Worm (Caenorhabditis elegans) whole organism, L2 larva: Measurements from ENCODE around the gene T19D2.13.

Experiments used
- C34F6.9 ChIP-seq: fragments of 150-350 bp; optimal IDR thresholded peaks from 2 replicates; lab custom pipeline; 2014; ENCODE audit warnings: missing biosample characterization, missing genetic modification characterization
- F13H6.1 ChIP-seq: sonication (generic microtip); optimal IDR thresholded peaks from 2 replicates; lab custom pipeline; 2016; ENCODE audit warnings: missing genetic modification characterization, missing compliant biosample characterization
- R02D3.7 ChIP-seq: fragments of 150-350 bp; optimal IDR thresholded peaks from 2 replicates; lab custom pipeline; 2014; ENCODE audit warnings: missing biosample characterization, missing genetic modification characterization
- alr-1 ChIP-seq: fragments of 150-350 bp; optimal IDR thresholded peaks from 2 replicates; lab custom pipeline; 2014; ENCODE audit warnings: missing biosample characterization, missing genetic modification characterization
- aly-2 ChIP-seq: fragments of 150-350 bp; optimal IDR thresholded peaks from 2 replicates; lab custom pipeline; 2014; ENCODE audit warnings: missing biosample characterization, missing genetic modification characterization
- ama-1 ChIP-seq: fragments of 150-350 bp; optimal IDR thresholded peaks from 2 replicates; lab custom pipeline; 2018; ENCODE audit warnings: inconsistent platforms
- blmp-1 ChIP-seq: sonication (generic microtip); optimal IDR thresholded peaks from 2 replicates; lab custom pipeline; 2017; ENCODE audit warnings: missing genetic modification characterization, mild to moderate bottlenecking, missing compliant biosample characterization, antibody characterized with exemption, moderate library complexity; ENCODE audit not compliant: insufficient read depth
- ceh-16 ChIP-seq: fragments of 150-350 bp; optimal IDR thresholded peaks from 2 replicates; lab custom pipeline; 2014; ENCODE audit warnings: missing biosample characterization, missing genetic modification characterization
- ceh-82 ChIP-seq: fragments of 150-350 bp; optimal IDR thresholded peaks from 2 replicates; lab custom pipeline; 2014; ENCODE audit warnings: missing biosample characterization, missing genetic modification characterization
- crh-2 ChIP-seq: sonication (generic microtip); optimal IDR thresholded peaks from 2 replicates; lab custom pipeline; 2017; ENCODE audit warnings: missing biosample characterization, missing genetic modification characterization
- dmd-4 ChIP-seq: sonication (generic microtip); optimal IDR thresholded peaks from 2 replicates; lab custom pipeline; 2017; ENCODE audit warnings: missing biosample characterization, missing genetic modification characterization
- egl-27 ChIP-seq: sonication (generic microtip); optimal IDR thresholded peaks from 3 replicates; lab custom pipeline; 2017; ENCODE audit warnings: missing biosample characterization, missing genetic modification reagents, missing genetic modification characterization
- elt-3 ChIP-seq: sonication (generic microtip); optimal IDR thresholded peaks from 2 replicates; lab custom pipeline; 2017; ENCODE audit warnings: missing biosample characterization, missing genetic modification characterization
- fos-1 ChIP-seq: fragments of 150-350 bp; optimal IDR thresholded peaks from 2 replicates; lab custom pipeline; 2014; ENCODE audit warnings: missing biosample characterization, missing genetic modification characterization
- gmeb-1 ChIP-seq: fragments of 150-350 bp; optimal IDR thresholded peaks from 2 replicates; lab custom pipeline; 2014; ENCODE audit warnings: missing biosample characterization, missing genetic modification characterization
- lin-11 ChIP-seq: fragments of 150-350 bp; sonication (generic microtip); optimal IDR thresholded peaks from 2 replicates; lab custom pipeline; 2014; ENCODE audit warnings: missing biosample characterization, missing genetic modification characterization, inconsistent platforms, mixed read lengths
- lin-13 ChIP-seq: fragments of 150-350 bp; optimal IDR thresholded peaks from 2 replicates; lab custom pipeline; 2014; ENCODE audit warnings: missing biosample characterization, missing genetic modification reagents, missing genetic modification characterization
- lin-39 ChIP-seq: fragments of 150-350 bp; optimal IDR thresholded peaks from 2 replicates; lab custom pipeline; 2014; ENCODE audit warnings: missing biosample characterization, missing genetic modification reagents, missing genetic modification characterization
- mbf-1 ChIP-seq: sonication (generic microtip); optimal IDR thresholded peaks from 2 replicates; lab custom pipeline; 2017; ENCODE audit warnings: missing biosample characterization, missing genetic modification characterization
- mdl-1 ChIP-seq, 2 experiments: fragments of 150-350 bp in 1 of 2; sonication (generic microtip) in 1 of 2; optimal IDR thresholded peaks; 2 replicates each; lab custom pipeline; 2017; ENCODE audit warnings: missing biosample characterization in 2 of 2, missing genetic modification characterization in 2 of 2
- nhr-10 ChIP-seq: sonication (generic microtip); optimal IDR thresholded peaks from 2 replicates; lab custom pipeline; 2017; ENCODE audit warnings: missing biosample characterization, missing genetic modification characterization
- nhr-12 ChIP-seq: fragments of 150-350 bp; optimal IDR thresholded peaks from 2 replicates; lab custom pipeline; 2014; ENCODE audit warnings: missing biosample characterization, missing genetic modification characterization
- nhr-21 ChIP-seq: fragments of 150-350 bp; optimal IDR thresholded peaks from 2 replicates; lab custom pipeline; 2014; ENCODE audit warnings: missing biosample characterization, missing genetic modification characterization
- nhr-23 ChIP-seq: fragments of 150-350 bp; optimal IDR thresholded peaks from 2 replicates; lab custom pipeline; 2014; ENCODE audit warnings: missing biosample characterization, missing genetic modification reagents, missing genetic modification characterization
- nhr-237 ChIP-seq: fragments of 150-350 bp; optimal IDR thresholded peaks from 2 replicates; lab custom pipeline; 2014; ENCODE audit warnings: missing biosample characterization, missing genetic modification characterization
- nhr-6 ChIP-seq: fragments of 150-350 bp; optimal IDR thresholded peaks from 2 replicates; lab custom pipeline; 2014; ENCODE audit warnings: missing biosample characterization, missing genetic modification characterization
- nhr-77 ChIP-seq: fragments of 150-350 bp; optimal IDR thresholded peaks from 2 replicates; lab custom pipeline; 2014; ENCODE audit warnings: missing biosample characterization, missing genetic modification characterization
- skn-1 ChIP-seq: sonication (generic microtip); optimal IDR thresholded peaks from 2 replicates; lab custom pipeline; 2017; ENCODE audit warnings: missing biosample characterization, missing genetic modification characterization
- sma-3 ChIP-seq: sonication (generic microtip); optimal IDR thresholded peaks from 2 replicates; lab custom pipeline; 2016; ENCODE audit warnings: missing genetic modification reagents, missing genetic modification characterization, missing compliant biosample characterization
- sma-9 ChIP-seq, 2 experiments: fragments of 150-350 bp in 1 of 2; sonication (generic microtip) in 1 of 2; optimal IDR thresholded peaks; 2 replicates each; lab custom pipeline; 2014 to 2016; ENCODE audit warnings: missing genetic modification characterization in 2 of 2, mild to moderate bottlenecking in 1 of 2, missing biosample characterization in 1 of 2, missing compliant biosample characterization in 1 of 2, missing genetic modification reagents in 1 of 2, moderate library complexity in 1 of 2
- snpc-4 ChIP-seq: fragments of 150-350 bp; optimal IDR thresholded peaks from 2 replicates; lab custom pipeline; 2014; ENCODE audit warnings: missing biosample characterization, missing genetic modification characterization
- unc-39 ChIP-seq: fragments of 150-350 bp; optimal IDR thresholded peaks from 2 replicates; lab custom pipeline; 2014; ENCODE audit warnings: missing biosample characterization, missing genetic modification characterization
- unc-55 ChIP-seq: fragments of 150-350 bp; sonication (generic microtip); optimal IDR thresholded peaks from 3 replicates; lab custom pipeline; 2014; ENCODE audit warnings: missing biosample characterization, missing genetic modification reagents, missing genetic modification characterization
- unc-62 ChIP-seq: fragments of 150-350 bp; optimal IDR thresholded peaks from 2 replicates; lab custom pipeline; 2014; ENCODE audit warnings: missing biosample characterization, missing genetic modification reagents, missing genetic modification characterization
- zag-1 ChIP-seq: fragments of 150-350 bp; optimal IDR thresholded peaks from 2 replicates; lab custom pipeline; 2014; ENCODE audit warnings: missing biosample characterization, missing genetic modification characterization
- ztf-1 ChIP-seq: fragments of 200-800 bp; sonication (Bioruptor generic); conservative IDR thresholded peaks from 2 replicates; pipeline ENCODE4 v1.3.6; 2022; ENCODE audit warnings: missing genetic modification characterization, missing compliant biosample characterization

The T19D2.13 gene

DNA sequence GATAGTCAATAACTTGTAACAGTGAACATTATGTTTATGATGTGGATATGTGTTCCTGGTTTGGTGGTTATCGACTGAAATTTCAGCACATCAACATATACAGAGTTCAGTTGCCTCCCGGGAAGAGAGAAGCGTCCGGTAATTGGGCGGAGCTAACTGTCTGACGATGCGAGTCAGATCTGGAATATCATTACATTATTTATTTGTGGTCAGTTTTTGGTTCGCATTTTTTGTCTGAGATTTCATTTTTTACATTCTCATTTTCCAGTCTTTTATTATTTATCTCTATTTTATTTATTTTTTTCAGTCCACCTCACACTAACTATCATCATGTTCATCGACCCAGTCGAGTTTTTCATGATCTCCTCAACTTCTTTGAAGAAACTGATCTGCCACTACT lies 16.4 kb downstream of the T19D2.13 start, which contains the start of gene T22B2.1:
Gene T22B2.1 (plus strand): TSS at position 301 of the 400 bp plus-strand sequence.
- TF ChIP-seq ama-1 (lab: Kevin White, UChicago), result no peak
- no peak for TF ChIP-seq unc-39 (tag; lab: Kevin White, UChicago)
- TF ChIP-seq nhr-12 (tag; lab: Kevin White, UChicago), result no peak

DNA sequence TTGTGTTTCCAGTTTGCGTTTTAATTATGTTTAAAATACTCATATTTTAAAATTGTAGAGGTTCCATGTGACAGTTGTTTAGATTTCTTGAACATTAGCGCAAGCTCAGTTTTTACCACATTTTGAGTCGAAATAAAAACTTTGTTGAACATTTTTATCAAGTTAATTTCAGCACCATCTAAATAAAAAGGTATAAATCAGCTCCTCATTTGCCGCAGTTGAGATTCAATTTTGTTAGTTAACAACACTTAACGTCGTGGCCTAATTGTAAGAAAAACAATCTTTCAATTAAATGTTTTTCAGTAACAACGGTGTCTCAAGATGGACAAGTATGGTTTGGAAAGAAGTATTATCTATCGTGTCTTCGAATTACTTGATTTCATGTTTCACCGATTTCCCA lies 21.4 kb downstream of the T19D2.13 start:
- TF ChIP-seq sma-9 (GFP tag; optimal IDR thresholded peaks at IDR 0.05; lab: Kevin White, UChicago) (no peak), sma-9 (tag; optimal IDR thresholded peaks at IDR 0.05; lab: Kevin White, UChicago) (no peak), unc-39 (tag; lab: Kevin White, UChicago) (no peak), lin-11 (tag; lab: Kevin White, UChicago) (no peak), elt-3 (tag; lab: Kevin White, UChicago) (no peak), sma-3 (GFP tag; lab: Kevin White, UChicago) (no peak), dmd-4 (tag; lab: Kevin White, UChicago) (no peak), gmeb-1 (tag; lab: Kevin White, UChicago) (no peak), ceh-82 (tag; lab: Kevin White, UChicago) (no peak), blmp-1 (no peak), mdl-1 (tag; optimal IDR thresholded peaks at IDR 0.05; lab: Kevin White, UChicago) (no peak), nhr-237 (no peak), unc-55 (no peak), egl-27 (tag; lab: Kevin White, UChicago) (no peak), R02D3.7 (tag; lab: Kevin White, UChicago) (no peak), ztf-1 (no peak), snpc-4 (tag; lab: Kevin White, UChicago) (no peak), unc-62 (GFP tag; lab: Kevin White, UChicago) (no peak), crh-2 (tag; lab: Kevin White, UChicago) (no peak)
- TF ChIP-seq, all 48 proteins: peak for 0

DNA sequence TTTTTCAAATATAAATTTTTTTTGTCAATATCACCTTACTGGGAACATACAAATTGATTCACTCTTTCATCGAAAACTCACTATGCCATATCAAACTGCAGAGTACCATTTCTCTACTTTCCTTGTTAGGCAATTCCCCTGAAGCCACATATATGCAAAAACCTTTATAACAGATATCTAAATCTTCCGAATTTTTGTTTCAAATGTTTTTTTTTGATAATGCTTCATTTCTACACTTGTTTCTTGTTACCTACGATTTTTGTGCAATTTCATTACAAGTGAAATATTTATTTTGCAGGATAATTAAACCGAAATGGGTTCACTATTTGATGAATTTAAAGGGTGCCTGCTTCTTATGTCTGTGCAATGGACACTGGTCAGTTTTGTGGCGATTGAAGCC lies 22.1 kb downstream of the T19D2.13 start, which contains the start of gene T22B2.2:
Gene T22B2.2 (plus strand): TSS at position 301 of the 400 bp plus-strand sequence.
- no peak for TF ChIP-seq dmd-4 (tag; lab: Kevin White, UChicago)
- no peak for TF ChIP-seq nhr-77 (tag; lab: Kevin White, UChicago)
- no peak for TF ChIP-seq skn-1 (tag; lab: Kevin White, UChicago)
- TF ChIP-seq aly-2 (tag; lab: Kevin White, UChicago), result no peak

DNA sequence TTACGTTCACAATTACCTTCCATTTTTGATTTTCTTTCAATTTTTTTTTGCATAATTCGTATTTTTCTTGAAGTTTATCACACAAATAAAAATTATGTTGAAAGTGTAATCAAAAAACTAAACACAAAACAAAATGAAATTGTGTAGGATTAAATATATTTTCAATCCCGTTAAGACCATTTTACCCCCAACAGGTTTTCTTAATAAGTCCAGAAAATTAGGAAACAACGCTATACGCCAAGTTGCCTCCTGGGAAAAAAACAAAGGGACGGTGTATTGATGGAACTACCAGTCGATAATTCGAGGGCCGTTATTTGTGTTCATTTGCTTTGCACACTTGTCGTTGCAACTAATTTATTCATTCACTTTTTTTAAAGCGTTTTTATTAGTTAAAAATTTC lies 22.5 kb downstream of the T19D2.13 start:
- no peak for TF ChIP-seq lin-39 (tag; lab: Kevin White, UChicago)
- no peak for TF ChIP-seq aly-2 (tag; lab: Kevin White, UChicago)
- no peak for TF ChIP-seq C34F6.9
- TF ChIP-seq zag-1 (tag; lab: Kevin White, UChicago), result no peak
- no peak for TF ChIP-seq lin-13 (GFP tag; lab: Kevin White, UChicago)
- TF ChIP-seq sma-9 (GFP tag; optimal IDR thresholded peaks at IDR 0.05; lab: Kevin White, UChicago), result no peak
- TF ChIP-seq sma-9 (tag; optimal IDR thresholded peaks at IDR 0.05; lab: Kevin White, UChicago), result no peak
- TF ChIP-seq nhr-23, result no peak

DNA sequence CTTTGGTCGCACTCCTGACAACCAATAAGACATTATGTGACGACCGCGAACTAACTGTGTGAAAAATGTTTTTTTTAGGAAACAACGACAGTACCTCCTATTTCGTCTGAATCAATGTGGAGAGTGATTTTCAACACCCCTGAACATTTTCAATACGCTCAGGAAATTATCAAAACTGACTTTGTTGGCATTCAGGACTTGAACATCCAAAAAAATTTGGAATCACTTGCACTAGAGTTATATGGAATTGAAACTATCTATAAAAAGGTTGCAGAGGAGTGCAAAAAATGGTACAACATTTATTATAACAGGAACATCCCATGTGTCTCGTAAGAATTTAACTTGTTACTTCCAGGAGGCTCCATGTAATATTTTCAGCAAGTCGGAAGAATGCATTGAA lies 24.0 kb downstream of the T19D2.13 start:
- TF ChIP-seq fos-1 (tag; lab: Kevin White, UChicago) (no peak), lin-39 (tag; lab: Kevin White, UChicago) (no peak), nhr-237 (no peak), nhr-23 (no peak), nhr-10 (tag; lab: Kevin White, UChicago) (no peak)
- TF ChIP-seq, all 48 proteins: peak for 0

DNA sequence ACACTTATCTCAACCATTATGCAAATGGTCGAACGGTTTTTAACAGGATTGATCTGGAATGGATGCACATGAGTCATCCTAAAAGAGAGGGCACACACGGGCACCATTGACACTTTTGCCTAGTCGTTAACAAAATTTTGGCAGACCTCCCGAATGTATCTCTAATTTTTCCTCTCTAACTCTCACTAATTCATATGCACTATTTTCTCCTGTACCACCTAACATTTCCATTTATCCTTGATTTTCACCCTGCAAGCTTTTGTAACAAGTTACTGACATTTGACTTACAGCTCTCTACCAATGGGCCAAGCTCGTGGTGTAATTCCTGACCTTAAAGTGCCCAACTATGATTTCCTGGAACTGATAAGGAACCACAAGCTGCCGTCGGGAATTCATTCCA lies 25.2 kb downstream of the T19D2.13 start, which contains the start of gene T22B2.3:
Gene T22B2.3 (plus strand): TSS at position 301 of the 400 bp plus-strand sequence.
- TF ChIP-seq lin-11 (tag; lab: Kevin White, UChicago) (no peak), alr-1 (no peak), mbf-1 (tag; lab: Kevin White, UChicago) (no peak), crh-2 (tag; lab: Kevin White, UChicago) (no peak), sma-3 (GFP tag; lab: Kevin White, UChicago) (no peak), ceh-16 (tag; lab: Kevin White, UChicago) (no peak), nhr-21 (tag; lab: Kevin White, UChicago) (no peak), nhr-237 (no peak), sma-9 (GFP tag; optimal IDR thresholded peaks at IDR 0.05; lab: Kevin White, UChicago) (no peak), sma-9 (tag; optimal IDR thresholded peaks at IDR 0.05; lab: Kevin White, UChicago) (no peak), unc-39 (tag; lab: Kevin White, UChicago) (no peak), nhr-6 (tag; lab: Kevin White, UChicago) (no peak), nhr-12 (tag; lab: Kevin White, UChicago) (no peak), F13H6.1 (tag; lab: Kevin White, UChicago) (no peak)
